Worm (Caenorhabditis elegans): ENCODE data around the gene C01G10.4.

The C01G10.4 gene

ce11 chrV:15065837-15066348 is 23.6 kb upstream of the C01G10.4 start, which contains the start of gene otub-1:
otub-1 (plus strand) TSS chrV:15066298.
- TF ChIP-seq him-1 (tag; optimal IDR thresholded peaks at IDR 0.05), result no peak
- no peak for TF ChIP-seq W03F9.2 (tag; optimal IDR thresholded peaks at IDR 0.05)
- no peak for TF ChIP-seq dao-5 (tag; optimal IDR thresholded peaks at IDR 0.05)

ce11 chrV:15067165-15067564 is 22.4 kb upstream of the C01G10.4 start, which contains the start of gene C25D7.10:
C25D7.10 (plus strand) TSS chrV:15067465.
- TF ChIP-seq him-1 (tag; optimal IDR thresholded peaks at IDR 0.05) (no peak), dao-5 (tag; optimal IDR thresholded peaks at IDR 0.05) (no peak), W03F9.2 (tag; optimal IDR thresholded peaks at IDR 0.05) (no peak)

ce11 chrV:15068378-15068777 is 21.2 kb upstream of the C01G10.4 start, which contains the start of gene dnj-3:
dnj-3 (plus strand) TSS chrV:15068678.
- no peak for TF ChIP-seq dao-5 (tag; optimal IDR thresholded peaks at IDR 0.05)
- TF ChIP-seq W03F9.2 (tag; optimal IDR thresholded peaks at IDR 0.05), result no peak
- no peak for TF ChIP-seq him-1 (tag; optimal IDR thresholded peaks at IDR 0.05)

DNA sequence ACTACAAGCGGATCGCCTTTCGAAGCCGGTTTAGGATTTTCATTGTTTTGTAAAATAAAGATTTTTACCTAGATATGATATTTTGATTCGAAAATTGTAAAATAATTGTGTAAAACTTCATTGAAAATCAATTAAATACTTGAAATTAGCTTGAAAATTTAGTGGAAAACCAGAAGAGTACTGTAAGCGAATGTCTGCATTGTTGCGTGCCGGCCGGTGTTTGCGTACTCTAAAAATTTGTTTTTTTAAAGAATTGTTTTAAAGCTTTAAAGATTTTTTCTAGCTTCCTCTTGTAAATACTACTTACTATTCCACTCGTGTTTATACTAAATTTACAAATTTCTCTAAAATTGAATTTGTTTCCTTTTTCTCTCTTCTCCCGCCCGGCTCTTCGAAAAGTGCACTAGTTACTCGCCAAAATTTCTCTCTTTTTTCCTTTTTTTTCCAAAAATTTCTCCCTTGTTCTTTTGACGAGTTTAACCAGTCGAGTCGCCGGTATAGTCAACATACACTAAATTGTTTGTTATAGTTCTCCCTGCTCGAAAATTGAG is 20.0 kb upstream of the C01G10.4 start:
- TF ChIP-seq W03F9.2 (tag; optimal IDR thresholded peaks at IDR 0.05), result no peak
- TF ChIP-seq dao-5 (tag; optimal IDR thresholded peaks at IDR 0.05), result no peak
- TF ChIP-seq him-1 (tag; optimal IDR thresholded peaks at IDR 0.05), result no peak

- TF ChIP-seq dao-5 (tag; optimal IDR thresholded peaks at IDR 0.05), result no peak
- no peak for TF ChIP-seq W03F9.2 (tag; optimal IDR thresholded peaks at IDR 0.05)
- TF ChIP-seq him-1 (tag; optimal IDR thresholded peaks at IDR 0.05), result peak; percentile 68
Measured at ce11 chrV:15071015-15071810, 18.3 kb upstream of the C01G10.4 start, which contains the start of gene unc-76. unc-76 (plus strand) TSS chrV:15071760.

- TF ChIP-seq dao-5 (tag; optimal IDR thresholded peaks at IDR 0.05) (no peak), him-1 (tag; optimal IDR thresholded peaks at IDR 0.05) (no peak), W03F9.2 (tag; optimal IDR thresholded peaks at IDR 0.05) (no peak)
Measured at ce11 chrV:15072738-15073137, 16.8 kb upstream of the C01G10.4 start.

DNA sequence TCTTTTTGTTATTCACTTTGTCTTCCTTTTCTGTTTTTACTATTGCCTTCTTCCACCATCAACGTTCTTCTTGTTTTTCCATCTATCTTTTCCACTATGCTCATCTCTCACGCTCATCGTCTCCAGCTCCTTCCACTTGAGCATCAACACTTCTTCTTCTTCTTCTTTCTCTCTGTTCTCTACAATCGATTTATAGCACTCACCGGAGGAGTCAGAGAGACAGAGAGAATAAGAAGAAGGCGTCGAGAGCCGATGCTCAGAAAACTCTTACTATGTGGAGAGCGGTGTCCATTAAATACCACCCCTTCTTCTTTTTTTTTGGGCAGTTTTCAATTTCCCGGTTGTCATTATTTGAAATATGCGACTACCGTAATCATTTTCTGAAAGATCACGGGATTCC is 14.6 kb upstream of the C01G10.4 start:
- TF ChIP-seq him-1 (tag; optimal IDR thresholded peaks at IDR 0.05), result peak; percentile 3
- no peak for TF ChIP-seq dao-5 (tag; optimal IDR thresholded peaks at IDR 0.05)
- TF ChIP-seq W03F9.2 (tag; optimal IDR thresholded peaks at IDR 0.05), result no peak

DNA sequence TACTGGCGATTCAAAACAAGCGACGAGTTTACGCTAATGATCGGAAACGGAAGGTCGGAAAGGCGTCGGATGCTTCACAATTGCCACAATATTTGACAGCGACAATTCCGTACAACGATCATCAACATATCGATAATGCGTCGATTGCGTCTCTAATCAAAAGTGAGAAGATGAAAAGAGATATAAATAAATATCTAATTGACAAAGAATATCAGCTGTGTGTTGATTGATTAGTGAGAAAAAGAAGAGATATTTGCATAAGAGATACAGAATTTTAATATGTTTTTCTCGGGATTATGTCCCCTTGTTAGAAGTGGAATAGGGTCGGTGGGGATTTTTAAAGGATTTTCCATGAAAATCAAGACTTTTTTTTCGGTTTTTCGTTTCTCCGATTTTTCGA is 11.0 kb upstream of the C01G10.4 start:
- TF ChIP-seq W03F9.2 (tag; optimal IDR thresholded peaks at IDR 0.05), result no peak
- no peak for TF ChIP-seq dao-5 (tag; optimal IDR thresholded peaks at IDR 0.05)

ce11 chrV:15082291-15082690 is 7.2 kb upstream of the C01G10.4 start, which contains the start of the genes C01G10.10 and C01G10.9:
C01G10.10 (minus strand) TSS chrV:15082441.
C01G10.9 (plus strand) TSS chrV:15082530.
- TF ChIP-seq him-1 (tag; optimal IDR thresholded peaks at IDR 0.05) (peak; percentile 61), W03F9.2 (tag; optimal IDR thresholded peaks at IDR 0.05) (peak; percentile 72), dao-5 (tag; optimal IDR thresholded peaks at IDR 0.05) (no peak)

- TF ChIP-seq him-1 (tag; optimal IDR thresholded peaks at IDR 0.05), result no peak
- no peak for TF ChIP-seq dao-5 (tag; optimal IDR thresholded peaks at IDR 0.05)
- TF ChIP-seq W03F9.2 (tag; optimal IDR thresholded peaks at IDR 0.05), result no peak
Measured at ce11 chrV:15083659-15084058, 5.9 kb upstream of the C01G10.4 start.

ce11 chrV:15085335-15085800 is 4.2 kb upstream of the C01G10.4 start, which contains the start of the genes ahsa-1 and C01G10.7:
ahsa-1 (minus strand) TSS chrV:15085385.
C01G10.7 (plus strand) TSS chrV:15085747.
- TF ChIP-seq dao-5 (tag; optimal IDR thresholded peaks at IDR 0.05) (no peak), him-1 (tag; optimal IDR thresholded peaks at IDR 0.05) (peak; percentile 88), W03F9.2 (tag; optimal IDR thresholded peaks at IDR 0.05) (peak; percentile 96)

- TF ChIP-seq dao-5 (tag; optimal IDR thresholded peaks at IDR 0.05) (no peak), W03F9.2 (tag; optimal IDR thresholded peaks at IDR 0.05) (no peak), him-1 (tag; optimal IDR thresholded peaks at IDR 0.05) (no peak)
Measured at ce11 chrV:15087207-15087706, 2.3 kb upstream of the C01G10.4 start, which contains the start of the genes C01G10.15 and C01G10.6. C01G10.15 (minus strand) TSS chrV:15087307. C01G10.6 (plus strand) TSS chrV:15087656.

DNA sequence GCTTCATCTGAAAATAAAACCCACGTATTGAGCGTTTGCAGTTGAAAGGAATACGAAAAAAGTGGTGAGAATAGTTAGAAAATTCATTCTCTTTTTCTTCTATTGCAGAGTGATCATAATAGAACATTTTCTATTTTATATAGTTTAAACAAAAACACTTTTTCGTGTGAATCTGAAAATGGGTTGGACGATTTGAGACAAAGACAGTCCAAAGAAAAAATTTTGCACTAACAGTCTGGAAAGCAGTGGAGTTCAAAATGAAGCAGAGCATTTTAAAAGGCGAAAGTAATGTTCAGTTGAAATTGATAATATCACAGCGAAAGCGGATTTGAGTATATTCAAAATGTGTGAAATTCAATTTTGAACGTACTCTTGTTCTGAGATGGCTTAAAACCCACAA is 927 bp upstream of the C01G10.4 start, which contains the start of gene C01G10.18:
Gene C01G10.18, minus strand, starts transcription at position 101 of the 400 bp plus-strand sequence.
- TF ChIP-seq dao-5 (tag; optimal IDR thresholded peaks at IDR 0.05), result no peak
- no peak for TF ChIP-seq him-1 (tag; optimal IDR thresholded peaks at IDR 0.05)
- TF ChIP-seq W03F9.2 (tag; optimal IDR thresholded peaks at IDR 0.05), result no peak
